Worm (Caenorhabditis elegans) whole organism, midembryonic: ENCODE results near the gene F17C11.6.

ENCODE experiments used
- T22C8.4 ChIP-seq: fragments of 200-800 bp; sonication (Bioruptor generic); IDR thresholded peaks from 2 replicates; pipeline ENCODE4 v1.3.6; 2022; ENCODE audit warnings: missing genetic modification characterization, missing compliant biosample characterization
- cog-1 ChIP-seq: sonication (generic microtip); optimal IDR thresholded peaks from 2 replicates; lab custom pipeline; 2016; ENCODE audit warnings: missing genetic modification characterization, missing compliant biosample characterization
- flt-1 ChIP-seq: fragments of 200-800 bp; sonication (Bioruptor generic); IDR thresholded peaks from 2 replicates; pipeline ENCODE4 v1.3.6; 2022; ENCODE audit warnings: missing genetic modification characterization, missing compliant biosample characterization
- klf-2 ChIP-seq: fragments of 200-800 bp; sonication (Bioruptor generic); conservative IDR thresholded peaks from 2 replicates; pipeline ENCODE4 v1.3.6; 2022; ENCODE audit warnings: missing genetic modification reagents, missing genetic modification characterization, missing compliant biosample characterization
- med-1 ChIP-seq: sonication (generic microtip); optimal IDR thresholded peaks from 2 replicates; lab custom pipeline; 2017; ENCODE audit warnings: missing genetic modification characterization, mild to moderate bottlenecking, missing compliant biosample characterization, antibody characterized with exemption, missing genetic modification reagents; ENCODE audit not compliant: insufficient read depth
- ref-1 ChIP-seq: fragments of 200-800 bp; sonication (Bioruptor generic); conservative IDR thresholded peaks from 2 replicates; pipeline ENCODE4 v1.3.6; 2022; ENCODE audit warnings: missing genetic modification reagents, missing genetic modification characterization, missing compliant biosample characterization
- tab-1 ChIP-seq: fragments of 200-800 bp; sonication (Bioruptor generic); IDR thresholded peaks from 2 replicates; pipeline ENCODE4 v1.3.6; 2022; ENCODE audit warnings: missing genetic modification characterization, missing compliant biosample characterization
- ztf-23 ChIP-seq: fragments of 200-800 bp; sonication (Bioruptor generic); IDR thresholded peaks from 2 replicates; pipeline ENCODE4 v1.3.6; 2022; ENCODE audit warnings: missing genetic modification reagents, missing genetic modification characterization, missing compliant biosample characterization
- ztf-29 ChIP-seq: fragments of 200-800 bp; sonication (Bioruptor generic); IDR thresholded peaks from 2 replicates; pipeline ENCODE4 v1.3.6; 2022; ENCODE audit warnings: missing genetic modification reagents, missing genetic modification characterization, missing compliant biosample characterization

F17C11.6 gene

ce11 chrV:10954832-10955231 is at the start of gene F17C11.6:
Gene F17C11.6 (plus strand): TSS chrV:10955121.
- TF ChIP-seq ref-1 (GFP tag; lab: Robert Waterston, UW) (no peak), klf-2 (GFP tag; lab: Robert Waterston, UW) (no peak), ztf-23 (GFP tag; lab: Robert Waterston, UW) (no peak), flt-1 (GFP tag; lab: Robert Waterston, UW) (no peak), ztf-29 (GFP tag; lab: Robert Waterston, UW) (no peak), cog-1 (tag; lab: Kevin White, UChicago) (no peak), med-1 (GFP tag; lab: Kevin White, UChicago) (no peak), T22C8.4 (GFP tag; lab: Robert Waterston, UW) (no peak), tab-1 (no peak)

- TF ChIP-seq T22C8.4 (GFP tag; lab: Robert Waterston, UW) (no peak), cog-1 (tag; lab: Kevin White, UChicago) (no peak), flt-1 (GFP tag; lab: Robert Waterston, UW) (no peak), klf-2 (GFP tag; lab: Robert Waterston, UW) (no peak), ztf-23 (GFP tag; lab: Robert Waterston, UW) (no peak), tab-1 (no peak), ztf-29 (GFP tag; lab: Robert Waterston, UW) (no peak), med-1 (GFP tag; lab: Kevin White, UChicago) (no peak), ref-1 (GFP tag; lab: Robert Waterston, UW) (no peak)
Observed at ce11 chrV:10909071-10909470, 45.9 kb upstream of the F17C11.6 start, which contains the start of gene zzz-1. Gene zzz-1 (minus strand): TSS chrV:10909171.

DNA sequence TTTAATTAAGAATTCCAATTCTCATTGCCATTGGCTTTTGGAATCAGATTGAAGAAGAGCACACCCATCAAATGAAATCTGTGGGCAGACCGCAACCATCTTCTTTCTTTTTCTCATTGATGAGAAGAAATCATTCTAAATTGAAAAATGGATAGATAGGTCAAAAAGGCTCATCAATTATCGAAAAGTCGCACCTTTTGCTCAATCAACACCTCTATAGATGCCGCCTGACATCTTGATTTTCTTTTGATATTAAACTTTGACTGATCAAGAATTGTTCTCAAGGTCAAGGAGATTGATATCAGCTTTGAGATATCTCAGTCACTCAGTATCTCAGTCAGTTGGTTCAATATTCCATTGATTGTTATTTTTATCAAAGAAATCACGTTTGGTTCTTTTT is 45.0 kb upstream of the F17C11.6 start:
- TF ChIP-seq med-1 (GFP tag; lab: Kevin White, UChicago) (no peak), ztf-23 (GFP tag; lab: Robert Waterston, UW) (no peak), ztf-29 (GFP tag; lab: Robert Waterston, UW) (no peak), tab-1 (no peak), T22C8.4 (GFP tag; lab: Robert Waterston, UW) (no peak), klf-2 (GFP tag; lab: Robert Waterston, UW) (no peak), cog-1 (tag; lab: Kevin White, UChicago) (no peak)

DNA sequence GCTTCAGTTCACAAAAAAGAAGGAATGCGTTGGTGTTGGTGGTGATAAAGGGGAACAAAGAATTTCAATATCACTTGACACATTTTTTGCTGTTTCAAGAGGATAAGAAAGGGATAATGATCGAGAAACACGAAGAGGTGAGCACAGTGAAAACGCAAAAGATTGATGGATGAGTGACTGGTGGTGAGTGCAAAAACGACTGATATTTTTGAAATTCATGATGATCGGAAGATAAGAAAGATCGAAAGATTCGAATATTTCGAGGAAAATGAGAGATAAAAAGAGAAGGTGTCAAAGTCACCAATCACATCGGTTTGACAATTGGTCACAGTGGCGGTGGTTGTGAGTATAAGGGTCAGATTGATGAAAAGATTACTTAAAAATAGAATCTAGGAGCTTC is 39.0 kb upstream of the F17C11.6 start:
- TF ChIP-seq flt-1 (GFP tag; lab: Robert Waterston, UW) (no peak), tab-1 (no peak), med-1 (GFP tag; lab: Kevin White, UChicago) (no peak), ref-1 (GFP tag; lab: Robert Waterston, UW) (no peak), cog-1 (tag; lab: Kevin White, UChicago) (no peak), T22C8.4 (GFP tag; lab: Robert Waterston, UW) (no peak), ztf-29 (GFP tag; lab: Robert Waterston, UW) (no peak), klf-2 (GFP tag; lab: Robert Waterston, UW) (no peak), ztf-23 (GFP tag; lab: Robert Waterston, UW) (no peak)

- TF ChIP-seq cog-1 (tag; lab: Kevin White, UChicago): no peak
- no peak for TF ChIP-seq ref-1 (GFP tag; lab: Robert Waterston, UW)
- no peak for TF ChIP-seq med-1 (GFP tag; lab: Kevin White, UChicago)
- no peak for TF ChIP-seq ztf-29 (GFP tag; lab: Robert Waterston, UW)
- no peak for TF ChIP-seq flt-1 (GFP tag; lab: Robert Waterston, UW)
- TF ChIP-seq klf-2 (GFP tag; lab: Robert Waterston, UW): no peak
- no peak for TF ChIP-seq T22C8.4 (GFP tag; lab: Robert Waterston, UW)
Observed at ce11 chrV:10918373-10918772, 36.5 kb upstream of the F17C11.6 start, which contains the start of gene F58B4.2. Gene F58B4.2 (minus strand): TSS chrV:10918473.

DNA sequence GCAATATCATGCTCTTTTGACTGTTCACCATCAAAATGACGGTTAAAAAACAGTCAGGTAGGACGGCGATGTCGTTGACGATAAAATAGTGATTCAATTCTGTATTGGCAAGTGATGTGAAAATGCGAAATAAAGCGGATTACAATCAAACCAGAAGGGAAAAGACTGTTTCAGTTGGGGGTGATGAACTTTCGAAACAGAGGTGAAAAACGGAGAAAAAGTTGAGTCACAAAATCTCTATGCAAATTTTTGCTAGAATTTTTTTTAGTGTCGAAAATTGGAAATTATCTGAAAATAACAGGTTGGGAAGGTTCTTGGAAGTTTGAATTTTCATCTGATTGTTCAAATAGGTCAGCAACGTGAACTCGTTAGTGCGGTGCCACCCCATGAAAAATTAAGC is 33.2 kb upstream of the F17C11.6 start, which contains the start of gene nas-31:
TSS of gene nas-31 (minus strand) at position 101 of the 400 bp plus-strand sequence.
- TF ChIP-seq ztf-29 (GFP tag; lab: Robert Waterston, UW): no peak
- no peak for TF ChIP-seq cog-1 (tag; lab: Kevin White, UChicago)
- no peak for TF ChIP-seq klf-2 (GFP tag; lab: Robert Waterston, UW)
- TF ChIP-seq tab-1: no peak
- no peak for TF ChIP-seq T22C8.4 (GFP tag; lab: Robert Waterston, UW)
- TF ChIP-seq ref-1 (GFP tag; lab: Robert Waterston, UW): no peak
- no peak for TF ChIP-seq med-1 (GFP tag; lab: Kevin White, UChicago)

- TF ChIP-seq ztf-23 (GFP tag; lab: Robert Waterston, UW) (no peak), tab-1 (no peak), med-1 (GFP tag; lab: Kevin White, UChicago) (no peak), flt-1 (GFP tag; lab: Robert Waterston, UW) (no peak), ztf-29 (GFP tag; lab: Robert Waterston, UW) (no peak), T22C8.4 (GFP tag; lab: Robert Waterston, UW) (no peak), ref-1 (GFP tag; lab: Robert Waterston, UW) (no peak), klf-2 (GFP tag; lab: Robert Waterston, UW) (no peak), cog-1 (tag; lab: Kevin White, UChicago) (no peak)
Observed at ce11 chrV:10923229-10923628, 31.7 kb upstream of the F17C11.6 start, which contains the start of gene F58B4.7. Gene F58B4.7 (minus strand): TSS chrV:10923329.

ce11 chrV:10924731-10925130 is 30.2 kb upstream of the F17C11.6 start, which contains the start of gene F58B4.6:
Gene F58B4.6 (plus strand): TSS chrV:10925031.
- TF ChIP-seq cog-1 (tag; lab: Kevin White, UChicago): no peak
- no peak for TF ChIP-seq flt-1 (GFP tag; lab: Robert Waterston, UW)
- TF ChIP-seq ref-1 (GFP tag; lab: Robert Waterston, UW): no peak
- no peak for TF ChIP-seq ztf-29 (GFP tag; lab: Robert Waterston, UW)
- TF ChIP-seq klf-2 (GFP tag; lab: Robert Waterston, UW): no peak
- no peak for TF ChIP-seq med-1 (GFP tag; lab: Kevin White, UChicago)
- TF ChIP-seq ztf-23 (GFP tag; lab: Robert Waterston, UW): no peak
- no peak for TF ChIP-seq T22C8.4 (GFP tag; lab: Robert Waterston, UW)
- TF ChIP-seq tab-1: no peak

DNA sequence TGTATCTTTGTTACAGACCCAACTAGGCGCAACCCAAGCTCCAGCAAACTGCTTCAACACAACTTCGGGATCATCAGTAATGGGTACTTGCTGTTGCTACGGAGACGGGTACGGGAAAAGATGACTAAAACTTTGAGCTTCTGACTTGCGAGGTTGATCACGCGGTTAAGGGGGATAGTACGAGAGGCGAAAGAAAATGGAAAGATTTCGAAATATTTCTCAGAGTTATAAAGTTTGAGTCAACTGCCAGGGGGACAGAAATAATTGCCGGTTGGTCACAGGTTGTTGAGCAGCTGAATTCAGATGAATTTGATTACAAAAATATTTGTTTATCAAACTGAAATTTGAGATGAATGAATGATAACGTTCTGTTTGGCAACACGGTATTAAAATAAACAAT is 29.3 kb upstream of the F17C11.6 start:
- TF ChIP-seq ztf-23 (GFP tag; lab: Robert Waterston, UW) (no peak), tab-1 (no peak), cog-1 (tag; lab: Kevin White, UChicago) (no peak), ref-1 (GFP tag; lab: Robert Waterston, UW) (no peak), ztf-29 (GFP tag; lab: Robert Waterston, UW) (no peak), klf-2 (GFP tag; lab: Robert Waterston, UW) (no peak), med-1 (GFP tag; lab: Kevin White, UChicago) (no peak), T22C8.4 (GFP tag; lab: Robert Waterston, UW) (no peak), flt-1 (GFP tag; lab: Robert Waterston, UW) (no peak)
